Worm (Caenorhabditis elegans) whole organism, young adult: ENCODE measurements around the gene C53B7.3.

Experiments
- F22D6.2 ChIP-seq: sonication (generic microtip); optimal IDR thresholded peaks from 2 replicates; lab custom pipeline; 2016; ENCODE audit warnings: mild to moderate bottlenecking, missing genetic modification characterization, missing compliant biosample characterization
- F23B12.7 ChIP-seq: sonication (generic microtip); optimal IDR thresholded peaks from 2 replicates; lab custom pipeline; 2017; ENCODE audit warnings: missing genetic modification characterization, mild to moderate bottlenecking, missing compliant biosample characterization, antibody characterized with exemption, moderate library complexity; ENCODE audit not compliant: insufficient read depth
- F37B4.10 ChIP-seq: fragments of 200-800 bp; sonication (Bioruptor generic); IDR thresholded peaks from 2 replicates; pipeline ENCODE4 v1.3.6; 2022; ENCODE audit warnings: missing genetic modification characterization, missing compliant biosample characterization
- F52B5.7 ChIP-seq: sonication (generic microtip); optimal IDR thresholded peaks from 2 replicates; lab custom pipeline; 2016; ENCODE audit warnings: mild to moderate bottlenecking, missing genetic modification characterization, missing compliant biosample characterization
- T26A5.8 ChIP-seq: sonication (generic microtip); optimal IDR thresholded peaks from 2 replicates; lab custom pipeline; 2016; ENCODE audit warnings: missing genetic modification characterization, missing compliant biosample characterization
- Y53F4B.3 ChIP-seq: fragments of 200-800 bp; sonication (Bioruptor generic); IDR thresholded peaks from 2 replicates; pipeline ENCODE4 v1.3.6; 2022; ENCODE audit warnings: missing genetic modification reagents, missing genetic modification characterization, missing compliant biosample characterization
- Y53G8AR.9 ChIP-seq: fragments of 200-800 bp; sonication (Bioruptor generic); conservative IDR thresholded peaks from 2 replicates; pipeline ENCODE4 v1.3.6; 2022; ENCODE audit warnings: missing genetic modification reagents, missing genetic modification characterization, missing compliant biosample characterization
- Y79H2A.3 ChIP-seq: fragments of 200-800 bp; sonication (Bioruptor generic); conservative IDR thresholded peaks from 2 replicates; pipeline ENCODE4 v1.3.6; 2022; ENCODE audit warnings: missing genetic modification reagents, missing genetic modification characterization, missing compliant biosample characterization
- aptf-3 ChIP-seq: fragments of 200-800 bp; sonication (Bioruptor generic); IDR thresholded peaks from 2 replicates; pipeline ENCODE4 v1.3.6; 2022; ENCODE audit warnings: missing genetic modification characterization, missing compliant biosample characterization
- atf-7 ChIP-seq: sonication (generic microtip); optimal IDR thresholded peaks from 2 replicates; lab custom pipeline; 2017; ENCODE audit warnings: mild to moderate bottlenecking, missing genetic modification characterization, missing compliant biosample characterization
- attf-3 ChIP-seq: fragments of 200-800 bp; sonication (Bioruptor generic); conservative IDR thresholded peaks from 2 replicates; pipeline ENCODE4 v1.3.6; 2022; ENCODE audit warnings: missing genetic modification reagents, missing genetic modification characterization, missing compliant biosample characterization
- attf-5 ChIP-seq: fragments of 200-800 bp; sonication (Bioruptor generic); optimal IDR thresholded peaks from 2 replicates; lab custom pipeline; 2018; ENCODE audit warnings: mild to moderate bottlenecking, missing genetic modification characterization, missing compliant biosample characterization
- ceh-27 ChIP-seq: fragments of 200-800 bp; sonication (Bioruptor generic); optimal IDR thresholded peaks from 2 replicates; lab custom pipeline; 2018; ENCODE audit warnings: mild to moderate bottlenecking, missing genetic modification characterization, moderate library complexity, missing compliant biosample characterization
- ceh-40 ChIP-seq: fragments of 200-800 bp; sonication (Bioruptor generic); IDR thresholded peaks from 2 replicates; pipeline ENCODE4 v1.3.6; 2022; ENCODE audit warnings: missing genetic modification characterization, missing compliant biosample characterization
- ceh-91 ChIP-seq: fragments of 200-800 bp; sonication (Bioruptor generic); IDR thresholded peaks from 2 replicates; pipeline ENCODE4 v1.3.6; 2022; ENCODE audit warnings: missing genetic modification reagents, missing genetic modification characterization, missing compliant biosample characterization
- dox-1 ChIP-seq: fragments of 200-800 bp; sonication (Bioruptor generic); IDR thresholded peaks from 2 replicates; pipeline ENCODE4 v1.3.6; 2022; ENCODE audit warnings: missing genetic modification reagents, missing genetic modification characterization, missing compliant biosample characterization
- dpff-1 ChIP-seq: sonication (generic microtip); optimal IDR thresholded peaks from 2 replicates; lab custom pipeline; 2017; ENCODE audit warnings: mild to moderate bottlenecking, missing genetic modification characterization, missing compliant biosample characterization
- dpl-1 ChIP-seq: fragments of 150-350 bp; optimal IDR thresholded peaks from 2 replicates; lab custom pipeline; 2014; ENCODE audit warnings: missing biosample characterization, missing genetic modification reagents, missing genetic modification characterization
- egrh-3 ChIP-seq: fragments of 200-800 bp; sonication (Bioruptor generic); IDR thresholded peaks from 2 replicates; pipeline ENCODE4 v1.3.6; 2022; ENCODE audit warnings: missing genetic modification reagents, missing genetic modification characterization, missing compliant biosample characterization
- fkh-3 ChIP-seq: sonication (generic microtip); optimal IDR thresholded peaks from 2 replicates; lab custom pipeline; 2016; ENCODE audit warnings: mild to moderate bottlenecking, missing genetic modification characterization, missing compliant biosample characterization
- hmg-1.2 ChIP-seq: fragments of 200-800 bp; sonication (Bioruptor generic); IDR thresholded peaks from 2 replicates; pipeline ENCODE4 v1.3.6; 2022; ENCODE audit warnings: missing genetic modification reagents, missing genetic modification characterization, missing compliant biosample characterization
- lag-1 ChIP-seq: fragments of 200-800 bp; sonication (Bioruptor generic); IDR thresholded peaks from 2 replicates; pipeline ENCODE4 v1.3.6; 2022; ENCODE audit warnings: missing genetic modification reagents, missing genetic modification characterization, missing compliant biosample characterization
- let-607 ChIP-seq, 2 experiments: fragments of 200-800 bp in 1 of 2; sonication (Bioruptor generic) in 1 of 2; sonication (generic microtip) in 1 of 2; optimal IDR thresholded peaks; 2 replicates each; lab custom pipeline; 2016 to 2018; ENCODE audit warnings: mild to moderate bottlenecking in 2 of 2, missing compliant biosample characterization in 2 of 2, missing genetic modification characterization in 2 of 2, moderate library complexity in 2 of 2, missing genotype in 1 of 2
- lin-35 ChIP-seq, 3 experiments: fragments of 150-350 bp in 2 of 3; sonication (generic microtip) in 1 of 3; optimal IDR thresholded peaks; 2 replicates each; lab custom pipeline; 2014 to 2018; ENCODE audit warnings: missing biosample characterization in 3 of 3, missing genetic modification characterization in 3 of 3, missing genetic modification reagents in 3 of 3
- lin-40 ChIP-seq: sonication (generic microtip); optimal IDR thresholded peaks from 2 replicates; lab custom pipeline; 2016; ENCODE audit warnings: missing genetic modification characterization, mild to moderate bottlenecking, missing compliant biosample characterization, missing genotype, missing genetic modification reagents
- madf-6 ChIP-seq: fragments of 200-800 bp; sonication (Bioruptor generic); IDR thresholded peaks from 2 replicates; pipeline ENCODE4 v1.3.6; 2022; ENCODE audit warnings: missing genetic modification reagents, missing genetic modification characterization, missing compliant biosample characterization
- mcd-1 ChIP-seq: fragments of 200-800 bp; sonication (Bioruptor generic); IDR thresholded peaks from 2 replicates; pipeline ENCODE4 v1.3.6; 2022; ENCODE audit warnings: missing genetic modification reagents, missing genetic modification characterization, missing compliant biosample characterization
- mxl-1 ChIP-seq: sonication (generic microtip); optimal IDR thresholded peaks from 2 replicates; lab custom pipeline; 2016; ENCODE audit warnings: missing genetic modification characterization, missing compliant biosample characterization
- pbrm-1 ChIP-seq: fragments of 200-800 bp; sonication (Bioruptor generic); IDR thresholded peaks from 2 replicates; pipeline ENCODE4 v1.3.6; 2022; ENCODE audit warnings: missing genetic modification reagents, missing genetic modification characterization, missing compliant biosample characterization
- rec-8 ChIP-seq, 2 experiments: sonication (generic microtip); optimal IDR thresholded peaks; 2 replicates each; lab custom pipeline; 2016; ENCODE audit warnings: mild to moderate bottlenecking in 2 of 2, missing genetic modification characterization in 2 of 2, missing genetic modification reagents in 2 of 2, missing genotype in 2 of 2, missing biosample characterization in 1 of 2, missing compliant biosample characterization in 1 of 2, moderate library complexity in 1 of 2
- rpc-1 ChIP-seq, 2 experiments: fragments of 150-350 bp in 1 of 2; sonication (generic microtip) in 1 of 2; optimal IDR thresholded peaks; 2 replicates each; lab custom pipeline; 2014 to 2018; ENCODE audit warnings: missing biosample characterization in 1 of 2, missing genetic modification characterization in 1 of 2, missing genetic modification reagents in 1 of 2, missing genotype in 1 of 2
- sea-2 ChIP-seq: fragments of 200-800 bp; sonication (Bioruptor generic); IDR thresholded peaks from 2 replicates; pipeline ENCODE4 v1.3.6; 2022; ENCODE audit warnings: missing genetic modification characterization, missing compliant biosample characterization
- snpc-1.3 ChIP-seq: sonication (generic microtip); optimal IDR thresholded peaks from 2 replicates; lab custom pipeline; 2017; ENCODE audit warnings: missing genetic modification characterization, mild to moderate bottlenecking, missing compliant biosample characterization, antibody characterized with exemption, moderate library complexity, missing genotype, missing genetic modification reagents; ENCODE audit not compliant: insufficient read depth
- snpc-3.4 ChIP-seq: sonication (generic microtip); optimal IDR thresholded peaks from 2 replicates; lab custom pipeline; 2017; ENCODE audit warnings: missing genetic modification characterization, mild to moderate bottlenecking, missing compliant biosample characterization, antibody characterized with exemption, moderate library complexity, missing genotype, missing genetic modification reagents
- snpc-4 ChIP-seq, 5 experiments: fragments of 150-350 bp in 1 of 5; sonication (generic microtip) in 4 of 5; optimal IDR thresholded peaks; 2 replicates each; lab custom pipeline; 2014 to 2018; ENCODE audit warnings: missing genetic modification characterization in 5 of 5, missing biosample characterization in 3 of 5, antibody characterized with exemption in 2 of 5, mild to moderate bottlenecking in 2 of 5, missing compliant biosample characterization in 2 of 5, missing genotype in 2 of 5, moderate library complexity in 2 of 5, missing genetic modification reagents in 1 of 5
- tbp1 ChIP-seq: fragments of 200-800 bp; sonication (Bioruptor generic); optimal IDR thresholded peaks from 2 replicates; lab custom pipeline; 2018; ENCODE audit warnings: mild to moderate bottlenecking, missing genetic modification characterization, missing compliant biosample characterization
- unc-130 ChIP-seq: sonication (generic microtip); optimal IDR thresholded peaks from 2 replicates; lab custom pipeline; 2016; ENCODE audit warnings: missing genetic modification reagents, missing genetic modification characterization, missing compliant biosample characterization
- zfh-2 ChIP-seq: fragments of 200-800 bp; sonication (Bioruptor generic); conservative IDR thresholded peaks from 2 replicates; pipeline ENCODE4 v1.3.6; 2022; ENCODE audit warnings: missing genetic modification reagents, missing genetic modification characterization, missing compliant biosample characterization
- ztf-18 ChIP-seq: sonication (generic microtip); optimal IDR thresholded peaks from 2 replicates; lab custom pipeline; 2016; ENCODE audit warnings: missing genotype, mild to moderate bottlenecking, missing genetic modification characterization, missing compliant biosample characterization
- ztf-25 ChIP-seq: fragments of 200-800 bp; sonication (Bioruptor generic); IDR thresholded peaks from 2 replicates; pipeline ENCODE4 v1.3.6; 2022; ENCODE audit warnings: missing genetic modification reagents, missing genetic modification characterization, missing compliant biosample characterization

Gene C53B7.3

DNA sequence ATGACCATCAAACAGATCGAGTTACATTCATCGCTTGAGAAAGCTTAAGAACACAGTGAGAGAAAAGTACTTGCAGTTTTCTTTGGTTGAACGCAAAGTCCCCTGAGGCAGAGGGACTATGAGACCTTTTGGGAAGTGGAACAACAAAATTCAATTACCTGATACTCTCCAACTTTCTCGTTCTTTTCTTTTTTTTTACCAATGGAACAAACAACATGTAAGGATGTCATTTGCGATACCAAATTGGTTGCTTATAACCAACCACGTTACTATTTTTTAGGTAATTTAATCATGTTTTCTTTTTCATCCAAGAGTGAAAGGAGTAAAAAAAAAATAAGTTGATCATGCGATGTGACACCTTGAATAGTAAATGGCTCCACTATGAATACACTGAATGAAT is 12.2 kb downstream of the C53B7.3 start:
- TF ChIP-seq madf-6 (GFP tag; lab: Robert Waterston, UW) (no peak), fkh-3 (tag; lab: Kevin White, UChicago) (no peak), lin-40 (tag; lab: Kevin White, UChicago) (no peak), lin-35 (GFP tag; optimal IDR thresholded peaks at IDR 0.05; lab: Kevin White, UChicago) (no peak), mxl-1 (tag; lab: Kevin White, UChicago) (no peak), attf-5 (GFP tag; lab: Kevin White, UChicago) (no peak), unc-130 (no peak), F23B12.7 (tag; lab: Kevin White, UChicago) (no peak), let-607 (tag; optimal IDR thresholded peaks at IDR 0.05; lab: Kevin White, UChicago) (no peak), sea-2 (GFP tag; lab: Robert Waterston, UW) (no peak), pbrm-1 (GFP tag; lab: Robert Waterston, UW) (no peak), T26A5.8 (no peak), atf-7 (tag; lab: Kevin White, UChicago) (no peak)

DNA sequence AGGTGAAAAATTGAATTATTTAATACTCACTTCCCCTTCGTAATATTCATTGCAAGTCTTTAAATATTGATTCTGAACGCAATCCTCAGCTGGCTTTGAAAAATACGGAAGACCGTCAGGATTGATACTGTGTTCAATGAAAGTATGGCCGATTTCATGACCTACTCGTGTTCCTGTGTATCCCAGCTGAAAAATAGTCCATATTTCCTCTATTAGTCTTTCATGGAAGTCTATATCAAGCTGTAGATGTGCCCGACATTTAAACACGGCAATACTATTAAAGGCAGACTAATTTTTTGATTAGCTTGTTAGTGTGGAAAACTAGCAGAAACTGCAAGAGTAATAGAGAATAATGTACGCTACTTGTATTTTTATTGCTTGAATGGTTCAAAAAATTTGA is 17.0 kb downstream of the C53B7.3 start:
- no peak for TF ChIP-seq snpc-4 (GFP tag; optimal IDR thresholded peaks at IDR 0.05; lab: Kevin White, UChicago)
- no peak for TF ChIP-seq snpc-4 (tag; optimal IDR thresholded peaks at IDR 0.05; lab: Kevin White, UChicago)
- no peak for TF ChIP-seq lin-35 (GFP tag; optimal IDR thresholded peaks at IDR 0.05; lab: Kevin White, UChicago)
- TF ChIP-seq Y79H2A.3, result no peak
- TF ChIP-seq ceh-91 (GFP tag; lab: Robert Waterston, UW), result no peak
- TF ChIP-seq rpc-1 (optimal IDR thresholded peaks at IDR 0.05; lab: Kevin White, UChicago), result no peak
- no peak for TF ChIP-seq rpc-1 (tag; optimal IDR thresholded peaks at IDR 0.05; lab: Kevin White, UChicago)
- TF ChIP-seq F37B4.10, result no peak
- TF ChIP-seq F22D6.2 (tag; lab: Kevin White, UChicago), result no peak
- TF ChIP-seq lag-1 (GFP tag; lab: Robert Waterston, UW), result no peak
- TF ChIP-seq let-607 (tag; optimal IDR thresholded peaks at IDR 0.05; lab: Kevin White, UChicago), result no peak
- no peak for TF ChIP-seq ztf-25 (GFP tag; lab: Robert Waterston, UW)
- no peak for TF ChIP-seq ceh-40 (GFP tag; lab: Robert Waterston, UW)
- no peak for TF ChIP-seq zfh-2 (GFP tag; lab: Robert Waterston, UW)
- no peak for TF ChIP-seq dpl-1
- no peak for TF ChIP-seq mcd-1 (GFP tag; lab: Robert Waterston, UW)
- no peak for TF ChIP-seq hmg-1.2
- TF ChIP-seq ztf-18, result no peak
- no peak for TF ChIP-seq Y53F4B.3 (GFP tag; lab: Robert Waterston, UW)

DNA sequence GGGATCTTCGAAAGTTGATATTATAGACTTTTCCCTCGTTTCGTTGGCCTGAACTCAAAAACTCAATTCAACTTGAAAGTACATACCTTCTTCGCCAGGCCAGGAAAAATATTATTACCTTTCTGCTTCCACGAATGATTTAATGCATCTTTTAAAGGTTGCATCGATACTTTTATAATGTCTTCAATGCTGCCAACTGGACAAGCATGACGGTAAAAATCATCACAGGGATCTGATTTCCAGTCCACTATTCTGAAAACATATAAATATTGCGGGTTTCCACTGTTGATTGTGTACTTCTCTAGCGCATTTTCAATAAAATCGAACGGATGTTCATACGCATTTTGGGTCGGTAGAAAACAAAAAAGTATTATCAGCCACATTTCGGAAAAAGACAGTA is 18.5 kb downstream of the C53B7.3 start, which contains the start of gene nep-4:
nep-4 (minus strand) TSS at position 393 of the 400 bp plus-strand sequence.
- TF ChIP-seq Y53G8AR.9 (GFP tag; lab: Robert Waterston, UW) (no peak), rec-8 (tag; optimal IDR thresholded peaks at IDR 0.05; lab: Kevin White, UChicago) (no peak), tbp1 (GFP tag; lab: Kevin White, UChicago) (no peak), Y53F4B.3 (GFP tag; lab: Robert Waterston, UW) (no peak), F52B5.7 (tag; lab: Kevin White, UChicago) (no peak), egrh-3 (GFP tag; lab: Robert Waterston, UW) (no peak)

DNA sequence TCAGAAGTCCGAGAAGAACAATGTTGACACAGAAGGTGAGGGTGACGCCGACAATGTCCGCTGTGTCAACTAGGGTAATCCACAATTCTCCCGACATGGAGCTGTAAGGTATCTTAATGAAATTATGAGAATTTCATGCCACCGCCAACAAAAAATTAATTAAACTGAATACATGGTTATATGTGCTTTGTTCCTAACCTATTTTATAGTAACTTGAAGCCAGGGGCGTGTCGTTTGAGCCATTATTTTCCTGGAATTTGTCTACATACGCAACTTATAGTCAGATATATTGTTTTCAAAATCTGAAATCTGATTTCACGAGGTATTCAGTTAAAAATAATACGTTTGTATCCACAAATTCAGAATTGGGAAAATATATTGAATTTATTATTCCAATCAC is 21.3 kb downstream of the C53B7.3 start, which contains the start of gene odr-10:
odr-10 (minus strand) TSS at position 101 of the 400 bp plus-strand sequence.
- TF ChIP-seq attf-3 (GFP tag; lab: Robert Waterston, UW) (no peak), dox-1 (GFP tag; lab: Robert Waterston, UW) (no peak), ceh-27 (no peak), egrh-3 (GFP tag; lab: Robert Waterston, UW) (no peak), aptf-3 (GFP tag; lab: Robert Waterston, UW) (no peak), snpc-1.3 (tag; lab: Kevin White, UChicago) (no peak), snpc-3.4 (tag; lab: Kevin White, UChicago) (no peak), dpff-1 (tag; lab: Kevin White, UChicago) (no peak)
- TF ChIP-seq, all 124 proteins: peak for 0
